Fruit fly (Drosophila melanogaster) whole organism, embryonic: Measurements from ENCODE around the gene Sgp.

Experiments
- CG10321 ChIP-seq: fragments of 200-800 bp; sonication (Bioruptor generic); IDR thresholded peaks from 2 replicates; pipeline ENCODE4 v1.3.6; 2022; ENCODE audit warnings: missing biosample characterization, missing genetic modification characterization
- CG10366 ChIP-seq: fragments of 200-800 bp; sonication (Bioruptor generic); IDR thresholded peaks from 2 replicates; pipeline ENCODE4 v1.3.6; 2022; ENCODE audit warnings: missing biosample characterization, missing genetic modification characterization
- CG11456 ChIP-seq: fragments of 200-800 bp; sonication (Bioruptor generic); IDR thresholded peaks from 3 replicates; pipeline ENCODE4 v1.3.6; 2022; ENCODE audit warnings: missing biosample characterization, missing genetic modification characterization
- CG11560 ChIP-seq: fragments of 200-800 bp; sonication (Bioruptor generic); IDR thresholded peaks from 3 replicates; pipeline ENCODE4 v1.3.6; 2022; ENCODE audit warnings: missing biosample characterization, missing genetic modification characterization
- CG11695 ChIP-seq: fragments of 200-800 bp; sonication (Bioruptor generic); IDR thresholded peaks from 3 replicates; pipeline ENCODE4 v1.3.6; 2022; ENCODE audit warnings: missing biosample characterization, missing genetic modification characterization
- CG13123 ChIP-seq: fragments of 200-800 bp; sonication (Bioruptor generic); optimal IDR thresholded peaks from 2 replicates; lab custom pipeline; 2016; ENCODE audit warnings: missing biosample characterization, missing genetic modification characterization
- CG14965 ChIP-seq: fragments of 200-800 bp; sonication (Bioruptor generic); optimal IDR thresholded peaks from 2 replicates; lab custom pipeline; 2016; ENCODE audit warnings: missing biosample characterization, missing genetic modification characterization, borderline replicate concordance
- CG15514 ChIP-seq: fragments of 200-800 bp; sonication (Bioruptor generic); optimal IDR thresholded peaks from 3 replicates; lab custom pipeline; 2017; ENCODE audit warnings: missing biosample characterization, missing genetic modification characterization, mild to moderate bottlenecking, moderate library complexity, missing genetic modification reagents
- CG16813 ChIP-seq: fragments of 200-800 bp; sonication (Bioruptor generic); IDR thresholded peaks from 3 replicates; pipeline ENCODE4 v1.3.6; 2022; ENCODE audit warnings: missing biosample characterization, missing genetic modification characterization; ENCODE audit not compliant: partially characterized antibody
- CG17385 ChIP-seq: fragments of 200-800 bp; sonication (Bioruptor generic); optimal IDR thresholded peaks from 3 replicates; lab custom pipeline; 2018; ENCODE audit warnings: missing biosample characterization, mild to moderate bottlenecking, missing genetic modification characterization
- CG18262 ChIP-seq: fragments of 200-800 bp; optimal IDR thresholded peaks from 3 replicates; lab custom pipeline; 2019; ENCODE audit warnings: missing biosample characterization, mild to moderate bottlenecking, missing genetic modification characterization, moderate library complexity
- CG18764 ChIP-seq: fragments of 200-800 bp; sonication (Bioruptor generic); optimal IDR thresholded peaks from 3 replicates; lab custom pipeline; 2016; ENCODE audit warnings: missing biosample characterization, missing genetic modification characterization
- CG30020 ChIP-seq: fragments of 200-800 bp; optimal IDR thresholded peaks from 2 replicates; lab custom pipeline; 2019; ENCODE audit warnings: missing biosample characterization, mild to moderate bottlenecking, missing genetic modification characterization, moderate library complexity
- CG32772 ChIP-seq: fragments of 200-800 bp; sonication (Bioruptor generic); IDR thresholded peaks from 2 replicates; pipeline ENCODE4 v1.3.6; 2022; ENCODE audit warnings: missing biosample characterization, missing genetic modification characterization
- CG4820 ChIP-seq: fragments of 200-800 bp; sonication (Bioruptor generic); optimal IDR thresholded peaks from 3 replicates; lab custom pipeline; 2016; ENCODE audit warnings: missing biosample characterization, missing genetic modification characterization
- CG5180 ChIP-seq: fragments of 200-800 bp; sonication (Bioruptor generic); optimal IDR thresholded peaks from 3 replicates; lab custom pipeline; 2017; ENCODE audit warnings: missing biosample characterization, missing genetic modification characterization, mild to moderate bottlenecking, moderate library complexity, missing genetic modification reagents
- CG6272 ChIP-seq: fragments of 200-800 bp; sonication (Bioruptor generic); IDR thresholded peaks from 2 replicates; pipeline ENCODE4 v1.3.6; 2022; ENCODE audit warnings: missing biosample characterization, missing genetic modification characterization
- CG7928 ChIP-seq: fragments of 200-800 bp; sonication (Bioruptor generic); optimal IDR thresholded peaks from 2 replicates; lab custom pipeline; 2017; ENCODE audit warnings: missing biosample characterization, mild to moderate bottlenecking, missing genetic modification characterization
- CG8944 ChIP-seq: fragments of 200-800 bp; sonication (Bioruptor generic); optimal IDR thresholded peaks from 3 replicates; lab custom pipeline; 2016; ENCODE audit warnings: missing biosample characterization, missing genetic modification characterization
- Chrac-16 ChIP-seq: fragments of 200-800 bp; sonication (Bioruptor generic); optimal IDR thresholded peaks from 3 replicates; lab custom pipeline; 2016; ENCODE audit warnings: missing biosample characterization, missing genetic modification characterization
- Doc3 ChIP-seq: fragments of 200-800 bp; sonication (Bioruptor generic); IDR thresholded peaks from 3 replicates; pipeline ENCODE4 v1.3.6; 2022; ENCODE audit warnings: missing biosample characterization, missing genetic modification characterization; ENCODE audit not compliant: partially characterized antibody
- HmgD ChIP-seq: fragments of 200-800 bp; sonication (Bioruptor generic); optimal IDR thresholded peaks from 3 replicates; lab custom pipeline; 2016; ENCODE audit warnings: missing biosample characterization, missing genetic modification characterization
- Hsf ChIP-seq: fragments of 200-800 bp; sonication (Bioruptor generic); optimal IDR thresholded peaks from 3 replicates; lab custom pipeline; 2016; ENCODE audit warnings: missing biosample characterization, missing genetic modification characterization
- MBD-R2 ChIP-seq: fragments of 200-800 bp; sonication (Bioruptor generic); IDR thresholded peaks from 2 replicates; pipeline ENCODE4 v1.3.6; 2022; ENCODE audit warnings: missing biosample characterization, missing genetic modification characterization
- Mes4 ChIP-seq: fragments of 200-800 bp; sonication (Bioruptor generic); optimal IDR thresholded peaks from 2 replicates; lab custom pipeline; 2016; ENCODE audit warnings: missing biosample characterization, missing genetic modification characterization
- Ptx1 ChIP-seq: fragments of 200-800 bp; sonication (Bioruptor generic); IDR thresholded peaks from 2 replicates; pipeline ENCODE4 v1.3.6; 2022; ENCODE audit warnings: missing biosample characterization, missing genetic modification characterization
- Rfx ChIP-seq: fragments of 200-800 bp; sonication (Bioruptor generic); IDR thresholded peaks from 2 replicates; pipeline ENCODE4 v1.3.6; 2022; ENCODE audit warnings: missing biosample characterization, missing genetic modification characterization
- Scr ChIP-seq: fragments of 200-800 bp; sonication (Bioruptor generic); IDR thresholded peaks from 2 replicates; pipeline ENCODE4 v1.3.6; 2022; ENCODE audit warnings: missing biosample characterization, missing genetic modification characterization; ENCODE audit not compliant: partially characterized antibody
- Taf1 ChIP-seq: fragments of 200-800 bp; sonication (Bioruptor generic); IDR thresholded peaks from 2 replicates; pipeline ENCODE4 v1.3.6; 2022; ENCODE audit warnings: missing biosample characterization, missing genetic modification characterization
- ab ChIP-seq: fragments of 200-800 bp; sonication (Bioruptor generic); optimal IDR thresholded peaks from 2 replicates; lab custom pipeline; 2016; ENCODE audit warnings: missing biosample characterization, missing genetic modification characterization
- ap ChIP-seq: fragments of 200-800 bp; sonication (Bioruptor generic); IDR thresholded peaks from 2 replicates; pipeline ENCODE4 v1.3.6; 2022; ENCODE audit warnings: missing biosample characterization, missing genetic modification characterization
- az2 ChIP-seq: fragments of 200-800 bp; sonication (Bioruptor generic); optimal IDR thresholded peaks from 3 replicates; lab custom pipeline; 2016; ENCODE audit warnings: missing biosample characterization, missing genetic modification characterization
- bigmax ChIP-seq: fragments of 200-800 bp; sonication (Bioruptor generic); optimal IDR thresholded peaks from 2 replicates; lab custom pipeline; 2018; ENCODE audit warnings: missing biosample characterization, mild to moderate bottlenecking, missing genetic modification characterization
- cas ChIP-seq: fragments of 200-800 bp; sonication (Bioruptor generic); IDR thresholded peaks from 2 replicates; pipeline ENCODE4 v1.3.6; 2022; ENCODE audit warnings: missing biosample characterization, missing genetic modification characterization
- chn ChIP-seq: fragments of 200-800 bp; sonication (Bioruptor generic); optimal IDR thresholded peaks from 2 replicates; lab custom pipeline; 2016; ENCODE audit warnings: missing biosample characterization, missing genetic modification characterization
- ci ChIP-seq: fragments of 200-800 bp; sonication (Bioruptor generic); IDR thresholded peaks from 3 replicates; pipeline ENCODE4 v1.3.6; 2022; ENCODE audit warnings: missing biosample characterization, missing genetic modification characterization
- dan ChIP-seq: fragments of 200-800 bp; sonication (Bioruptor generic); IDR thresholded peaks from 2 replicates; pipeline ENCODE4 v1.3.6; 2022; ENCODE audit warnings: missing biosample characterization, missing genetic modification characterization
- eve ChIP-seq, 2 experiments: fragments of >200 bp; optimal IDR thresholded peaks; 2 replicates each; lab custom pipeline; 2017; ENCODE audit warnings: missing biosample characterization in 2 of 2, missing genetic modification characterization in 2 of 2
- fd3F ChIP-seq: fragments of 200-800 bp; sonication (Bioruptor generic); optimal IDR thresholded peaks from 2 replicates; lab custom pipeline; 2018; ENCODE audit warnings: missing biosample characterization, mild to moderate bottlenecking, missing genetic modification characterization, moderate library complexity
- fru ChIP-seq: fragments of >200 bp; optimal IDR thresholded peaks from 2 replicates; lab custom pipeline; 2017
- ftz-f1 ChIP-seq: fragments of 200-800 bp; sonication (Bioruptor generic); optimal IDR thresholded peaks from 2 replicates; lab custom pipeline; 2016; ENCODE audit warnings: missing biosample characterization, missing genetic modification characterization
- grau ChIP-seq: fragments of 200-800 bp; optimal IDR thresholded peaks from 3 replicates; lab custom pipeline; 2019; ENCODE audit warnings: missing biosample characterization, mild to moderate bottlenecking, missing genetic modification characterization, moderate library complexity
- ham ChIP-seq: fragments of 200-800 bp; sonication (Bioruptor generic); IDR thresholded peaks from 2 replicates; pipeline ENCODE4 v1.3.6; 2022; ENCODE audit warnings: missing biosample characterization, missing genetic modification characterization
- hth ChIP-seq: fragments of >200 bp; optimal IDR thresholded peaks from 2 replicates; lab custom pipeline; 2017; ENCODE audit warnings: inconsistent platforms
- lmd ChIP-seq: fragments of 200-800 bp; sonication (Bioruptor generic); IDR thresholded peaks from 2 replicates; pipeline ENCODE4 v1.3.6; 2022; ENCODE audit warnings: missing biosample characterization, missing genetic modification characterization
- mam ChIP-seq: fragments of 200-800 bp; sonication (Bioruptor generic); optimal IDR thresholded peaks from 3 replicates; lab custom pipeline; 2016; ENCODE audit warnings: missing biosample characterization, missing genetic modification characterization
- nerfin-1 ChIP-seq: fragments of 200-800 bp; sonication (Bioruptor generic); optimal IDR thresholded peaks from 3 replicates; lab custom pipeline; 2019; ENCODE audit warnings: missing biosample characterization, mild to moderate bottlenecking, missing genetic modification characterization, moderate library complexity
- nmo ChIP-seq: fragments of 200-800 bp; sonication (Bioruptor generic); optimal IDR thresholded peaks from 2 replicates; lab custom pipeline; 2018; ENCODE audit warnings: missing biosample characterization, mild to moderate bottlenecking, missing genetic modification characterization, moderate library complexity
- p53 ChIP-seq: fragments of 200-800 bp; sonication (Bioruptor generic); optimal IDR thresholded peaks from 2 replicates; lab custom pipeline; 2016; ENCODE audit warnings: missing biosample characterization, missing genetic modification characterization
- phol ChIP-seq: fragments of 200-800 bp; sonication (Bioruptor generic); optimal IDR thresholded peaks from 3 replicates; lab custom pipeline; 2018; ENCODE audit warnings: missing biosample characterization, mild to moderate bottlenecking, missing genetic modification characterization, moderate library complexity
- stc ChIP-seq: fragments of 200-800 bp; sonication (Bioruptor generic); IDR thresholded peaks from 2 replicates; pipeline ENCODE4 v1.3.6; 2022; ENCODE audit warnings: missing biosample characterization, missing genetic modification characterization
- tup ChIP-seq: fragments of 200-800 bp; sonication (Bioruptor generic); optimal IDR thresholded peaks from 2 replicates; lab custom pipeline; 2016; ENCODE audit warnings: missing biosample characterization, mild to moderate bottlenecking, missing genetic modification characterization, moderate library complexity
- wek ChIP-seq: fragments of 200-800 bp; sonication (Bioruptor generic); optimal IDR thresholded peaks from 3 replicates; lab custom pipeline; 2018; ENCODE audit warnings: missing biosample characterization, mild to moderate bottlenecking, missing genetic modification characterization, moderate library complexity

Gene Sgp

DNA sequence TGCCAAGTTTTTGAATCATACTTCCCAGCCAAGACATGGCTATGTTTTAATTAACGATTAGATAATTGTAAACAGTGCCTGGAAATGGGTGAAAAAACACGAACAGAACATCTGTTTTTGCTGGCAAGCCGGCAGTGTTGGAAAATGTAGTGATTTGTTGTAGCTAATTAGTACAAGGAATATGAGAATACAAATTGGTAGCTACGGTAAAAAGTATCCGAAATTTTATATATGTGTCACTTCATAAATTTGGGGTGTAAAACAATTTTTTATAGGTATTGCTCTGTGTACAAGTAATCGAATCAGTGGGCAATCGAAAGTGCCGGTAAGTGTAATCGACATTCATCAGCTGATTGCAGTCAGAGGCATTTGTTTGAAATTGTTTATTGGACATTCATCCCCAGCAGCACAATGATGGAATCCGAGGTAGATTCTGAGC, 2.2 kb upstream of the Sgp start, which contains the start of the genes mRpL51 and Uba4 (continued):
- TF ChIP-seq ap (GFP tag; lab: Robert Waterston, UW): no peak
- TF ChIP-seq dan: no peak
- TF ChIP-seq wek (GFP tag; lab: Kevin White, UChicago): peak; percentile 45
- peak; percentile 7 for TF ChIP-seq Hsf (GFP tag; lab: Kevin White, UChicago)
- TF ChIP-seq CG4820 (GFP tag; lab: Kevin White, UChicago): peak; percentile 0
- no peak for TF ChIP-seq CG32772
- TF ChIP-seq grau (tag; lab: Kevin White, UChicago): peak; percentile 34
- TF ChIP-seq lmd (GFP tag; lab: Robert Waterston, UW): no peak
- no peak for TF ChIP-seq Rfx (GFP tag; lab: Robert Waterston, UW)
- no peak for TF ChIP-seq hth
- peak; percentile 79 for TF ChIP-seq nerfin-1 (tag; lab: Kevin White, UChicago)
- no peak for TF ChIP-seq CG6272
- no peak for TF ChIP-seq eve (GFP tag; optimal IDR thresholded peaks at IDR 0.05; lab: Kevin White, UChicago)
- no peak for TF ChIP-seq tup
- TF ChIP-seq Doc3 (GFP tag; lab: Robert Waterston, UW): peak; percentile 51; the same call in 1 of the 3 replicates
- peak; percentile 31 for TF ChIP-seq CG30020 (tag; lab: Kevin White, UChicago)
- TF ChIP-seq CG11560 (tag; lab: Robert Waterston, UW): no peak
- no peak for TF ChIP-seq cas
- no peak for TF ChIP-seq ham
- TF ChIP-seq ftz-f1 (GFP tag; lab: Kevin White, UChicago): no peak
- peak; percentile 31 for TF ChIP-seq az2 (GFP tag; lab: Kevin White, UChicago)
- TF ChIP-seq phol: peak; percentile 45
- 0 out of 3 replicates have a peak, but pooled peaks have one; percentile 35 for TF ChIP-seq CG11695
- TF ChIP-seq fd3F (GFP tag; lab: Kevin White, UChicago): no peak
- no peak for TF ChIP-seq bigmax (GFP tag; lab: Kevin White, UChicago)
- TF ChIP-seq CG7928 (GFP tag; lab: Kevin White, UChicago): no peak
- peak; percentile 80; the same call in 1 of the 2 replicates for TF ChIP-seq MBD-R2 (GFP tag; lab: Robert Waterston, UW)
- TF ChIP-seq fru (lab: Kevin White, UChicago): no peak
- no peak for TF ChIP-seq HmgD (GFP tag; lab: Kevin White, UChicago)
- no peak for TF ChIP-seq CG8944 (GFP tag; lab: Kevin White, UChicago)
- peak; percentile 26 for TF ChIP-seq chn (GFP tag; lab: Kevin White, UChicago)
- peak; percentile 30 for TF ChIP-seq nmo (GFP tag; lab: Kevin White, UChicago)
- peak; percentile 6 for TF ChIP-seq CG13123 (GFP tag; lab: Kevin White, UChicago)
- TF ChIP-seq CG18262 (tag; lab: Kevin White, UChicago): peak; percentile 25
- no peak for TF ChIP-seq ab (GFP tag; lab: Kevin White, UChicago)
- no peak for TF ChIP-seq Ptx1 (GFP tag; lab: Robert Waterston, UW)
- TF ChIP-seq CG10321 (GFP tag; lab: Robert Waterston, UW): no peak
- TF ChIP-seq Taf1 (GFP tag; lab: Robert Waterston, UW): no peak
- TF ChIP-seq CG18764 (GFP tag; lab: Kevin White, UChicago): peak; percentile 32
- no peak for TF ChIP-seq CG10366 (GFP tag; lab: Robert Waterston, UW)
- peak; percentile 66 for TF ChIP-seq Scr (GFP tag; lab: Robert Waterston, UW)
- TF ChIP-seq CG17385: peak; percentile 30
- TF ChIP-seq ci (GFP tag; lab: Robert Waterston, UW): no peak
- peak; percentile 55 for TF ChIP-seq mam (GFP tag; lab: Kevin White, UChicago)
- no peak for TF ChIP-seq p53 (GFP tag; lab: Kevin White, UChicago)
- TF ChIP-seq CG14965 (GFP tag; lab: Kevin White, UChicago): no peak
- peak; percentile 92 for TF ChIP-seq CG15514 (GFP tag; lab: Kevin White, UChicago)
- no peak for TF ChIP-seq CG5180 (GFP tag; lab: Kevin White, UChicago)
- peak; percentile 44 for TF ChIP-seq Chrac-16 (GFP tag; lab: Kevin White, UChicago)
- no peak for TF ChIP-seq stc (GFP tag; lab: Robert Waterston, UW)
- TF ChIP-seq CG16813: peak; percentile 59; the same call in 2 of the 3 replicates
- no peak for TF ChIP-seq CG11456 (GFP tag; lab: Robert Waterston, UW)
- peak; percentile 35 for TF ChIP-seq Mes4 (GFP tag; lab: Kevin White, UChicago)
